Worm (Caenorhabditis elegans) whole organism, L1 larva: ENCODE measurements around the gene rgs-3.
A peak's percentile ranks its signal among the peaks of the same experiment; 100 is the strongest.

Source experiments
- C04F5.9 ChIP-seq: sonication (generic microtip); optimal IDR thresholded peaks from 2 replicates; lab custom pipeline; 2016; ENCODE audit warnings: missing genetic modification characterization, missing compliant biosample characterization
- C16A3.4 ChIP-seq: fragments of 150-350 bp; optimal IDR thresholded peaks from 2 replicates; lab custom pipeline; 2014; ENCODE audit warnings: missing biosample characterization, missing genetic modification characterization
- C34B4.2 ChIP-seq: sonication (generic microtip); optimal IDR thresholded peaks from 2 replicates; lab custom pipeline; 2017; ENCODE audit warnings: mild to moderate bottlenecking, missing genetic modification characterization, missing compliant biosample characterization
- F16B12.6 ChIP-seq: fragments of 150-350 bp; optimal IDR thresholded peaks from 2 replicates; lab custom pipeline; 2014; ENCODE audit warnings: missing biosample characterization, missing genetic modification characterization
- ceh-90 ChIP-seq: sonication (generic microtip); optimal IDR thresholded peaks from 2 replicates; lab custom pipeline; 2016; ENCODE audit warnings: missing genetic modification characterization, missing compliant biosample characterization
- ces-1 ChIP-seq: fragments of 150-350 bp; optimal IDR thresholded peaks from 2 replicates; lab custom pipeline; 2014; ENCODE audit warnings: missing biosample characterization, missing genetic modification reagents, missing genetic modification characterization
- dpl-1 ChIP-seq, 3 experiments: fragments of 150-350 bp in 2 of 3; sonication (generic microtip) in 1 of 3; optimal IDR thresholded peaks; 2 replicates each; lab custom pipeline; 2014 to 2017; ENCODE audit warnings: missing biosample characterization in 3 of 3, missing genetic modification characterization in 3 of 3, missing genetic modification reagents in 3 of 3
- dsc-1 ChIP-seq: sonication (generic microtip); optimal IDR thresholded peaks from 2 replicates; lab custom pipeline; 2016; ENCODE audit warnings: mild to moderate bottlenecking, missing genetic modification characterization, missing compliant biosample characterization
- efl-3 ChIP-seq: fragments of 200-800 bp; sonication (Bioruptor generic); optimal IDR thresholded peaks from 2 replicates; lab custom pipeline; 2018; ENCODE audit warnings: mild to moderate bottlenecking, missing genetic modification characterization, missing compliant biosample characterization
- egl-27 ChIP-seq, 2 experiments: fragments of 150-350 bp in 1 of 2; sonication (generic microtip); optimal IDR thresholded peaks; 3 replicates each; lab custom pipeline; 2017 to 2018; ENCODE audit warnings: missing biosample characterization in 2 of 2, missing genetic modification characterization in 2 of 2, missing genetic modification reagents in 2 of 2
- elt-2 ChIP-seq: sonication (generic microtip); optimal IDR thresholded peaks from 2 replicates; lab custom pipeline; 2016; ENCODE audit warnings: missing genetic modification characterization, mild to moderate bottlenecking, inconsistent platforms, missing compliant biosample characterization, missing genetic modification reagents
- elt-3 ChIP-seq, 6 experiments: fragments of 150-350 bp in 1 of 6; sonication (generic microtip); optimal IDR thresholded peaks; 2 replicates each; lab custom pipeline; 2017 to 2018; ENCODE audit warnings: missing biosample characterization in 6 of 6, missing genetic modification characterization in 6 of 6, inconsistent platforms in 1 of 6
- fkh-10 ChIP-seq: sonication (generic microtip); optimal IDR thresholded peaks from 2 replicates; lab custom pipeline; 2017; ENCODE audit warnings: missing biosample characterization, missing genetic modification reagents, missing genetic modification characterization
- fkh-4 ChIP-seq: sonication (generic microtip); optimal IDR thresholded peaks from 2 replicates; lab custom pipeline; 2016; ENCODE audit warnings: missing compliant biosample characterization, missing genetic modification characterization, borderline replicate concordance
- fkh-8 ChIP-seq: sonication (generic microtip); optimal IDR thresholded peaks from 2 replicates; lab custom pipeline; 2016; ENCODE audit warnings: mild to moderate bottlenecking, missing genetic modification characterization, missing compliant biosample characterization
- fos-1 ChIP-seq: fragments of 150-350 bp; optimal IDR thresholded peaks from 2 replicates; lab custom pipeline; 2014; ENCODE audit warnings: missing biosample characterization, missing genetic modification characterization
- hpl-2 ChIP-seq: fragments of 150-350 bp; optimal IDR thresholded peaks from 2 replicates; lab custom pipeline; 2014; ENCODE audit warnings: missing biosample characterization, missing genetic modification reagents, missing genetic modification characterization
- isw-1 ChIP-seq: fragments of 200-800 bp; sonication (Bioruptor generic); IDR thresholded peaks from 2 replicates; pipeline ENCODE4 v1.3.6; 2022; ENCODE audit warnings: missing genetic modification characterization, missing compliant biosample characterization
- lin-13 ChIP-seq: fragments of 150-350 bp; optimal IDR thresholded peaks from 2 replicates; lab custom pipeline; 2014; ENCODE audit warnings: missing biosample characterization, missing genetic modification reagents, missing genetic modification characterization
- lin-14 ChIP-seq: fragments of 200-800 bp; sonication (Bioruptor generic); optimal IDR thresholded peaks from 2 replicates; lab custom pipeline; 2018; ENCODE audit warnings: mild to moderate bottlenecking, missing genetic modification characterization, moderate library complexity, missing compliant biosample characterization
- lin-35 ChIP-seq, 2 experiments: fragments of 150-350 bp; optimal IDR thresholded peaks; 2 replicates each; lab custom pipeline; 2014; ENCODE audit warnings: missing biosample characterization in 2 of 2, missing genetic modification characterization in 2 of 2, missing genetic modification reagents in 2 of 2
- mef-2 ChIP-seq: fragments of 150-350 bp; optimal IDR thresholded peaks from 2 replicates; lab custom pipeline; 2014; ENCODE audit warnings: missing biosample characterization, missing genetic modification characterization
- nhr-12 ChIP-seq: sonication (generic microtip); optimal IDR thresholded peaks from 2 replicates; lab custom pipeline; 2017; ENCODE audit warnings: missing biosample characterization, missing genetic modification characterization
- nhr-20 ChIP-seq: sonication (generic microtip); optimal IDR thresholded peaks from 2 replicates; lab custom pipeline; 2016; ENCODE audit warnings: mild to moderate bottlenecking, missing genetic modification characterization, missing compliant biosample characterization
- nhr-47 ChIP-seq: sonication (generic microtip); optimal IDR thresholded peaks from 2 replicates; lab custom pipeline; 2016; ENCODE audit warnings: mild to moderate bottlenecking, missing genetic modification characterization, moderate library complexity, missing compliant biosample characterization
- nhr-84 ChIP-seq: sonication (generic microtip); optimal IDR thresholded peaks from 2 replicates; lab custom pipeline; 2017; ENCODE audit warnings: missing biosample characterization, missing genetic modification characterization
- pag-3 ChIP-seq: sonication (generic microtip); optimal IDR thresholded peaks from 2 replicates; lab custom pipeline; 2017; ENCODE audit warnings: missing genetic modification characterization, mild to moderate bottlenecking, missing compliant biosample characterization, antibody characterized with exemption, borderline replicate concordance; ENCODE audit not compliant: insufficient read depth
- rnt-1 ChIP-seq: sonication (generic microtip); optimal IDR thresholded peaks from 2 replicates; lab custom pipeline; 2016; ENCODE audit warnings: mild to moderate bottlenecking, missing genetic modification characterization, moderate library complexity, missing compliant biosample characterization
- sox-4 ChIP-seq: sonication (generic microtip); optimal IDR thresholded peaks from 2 replicates; lab custom pipeline; 2016; ENCODE audit warnings: missing genetic modification characterization, missing compliant biosample characterization
- sptf-1 ChIP-seq: fragments of 150-350 bp; optimal IDR thresholded peaks from 2 replicates; lab custom pipeline; 2014; ENCODE audit warnings: missing biosample characterization, missing genetic modification characterization
- tbx-2 ChIP-seq: sonication (generic microtip); optimal IDR thresholded peaks from 2 replicates; lab custom pipeline; 2016; ENCODE audit warnings: missing genetic modification characterization, missing compliant biosample characterization
- tlp-1 ChIP-seq: fragments of 150-350 bp; optimal IDR thresholded peaks from 2 replicates; lab custom pipeline; 2014; ENCODE audit warnings: missing biosample characterization, missing genetic modification characterization
- unc-30 ChIP-seq: sonication (generic microtip); optimal IDR thresholded peaks from 2 replicates; lab custom pipeline; 2017; ENCODE audit warnings: missing biosample characterization, missing genetic modification characterization
- unc-98 ChIP-seq: fragments of 200-800 bp; sonication (Bioruptor generic); IDR thresholded peaks from 2 replicates; pipeline ENCODE4 v1.3.6; 2022; ENCODE audit warnings: missing genetic modification characterization, missing compliant biosample characterization
- vab-15 ChIP-seq: sonication (generic microtip); optimal IDR thresholded peaks from 2 replicates; lab custom pipeline; 2017; ENCODE audit warnings: missing genotype, mild to moderate bottlenecking, missing genetic modification characterization, missing compliant biosample characterization
- xbp-1 ChIP-seq: sonication (generic microtip); optimal IDR thresholded peaks from 2 replicates; lab custom pipeline; 2016; ENCODE audit warnings: missing genetic modification characterization, missing compliant biosample characterization
- zag-1 ChIP-seq: fragments of 150-350 bp; optimal IDR thresholded peaks from 2 replicates; lab custom pipeline; 2014; ENCODE audit warnings: missing biosample characterization, missing genetic modification characterization
- ztf-4 ChIP-seq: fragments of 150-350 bp; optimal IDR thresholded peaks from 2 replicates; lab custom pipeline; 2014; ENCODE audit warnings: missing biosample characterization, missing genetic modification characterization

rgs-3 gene

DNA sequence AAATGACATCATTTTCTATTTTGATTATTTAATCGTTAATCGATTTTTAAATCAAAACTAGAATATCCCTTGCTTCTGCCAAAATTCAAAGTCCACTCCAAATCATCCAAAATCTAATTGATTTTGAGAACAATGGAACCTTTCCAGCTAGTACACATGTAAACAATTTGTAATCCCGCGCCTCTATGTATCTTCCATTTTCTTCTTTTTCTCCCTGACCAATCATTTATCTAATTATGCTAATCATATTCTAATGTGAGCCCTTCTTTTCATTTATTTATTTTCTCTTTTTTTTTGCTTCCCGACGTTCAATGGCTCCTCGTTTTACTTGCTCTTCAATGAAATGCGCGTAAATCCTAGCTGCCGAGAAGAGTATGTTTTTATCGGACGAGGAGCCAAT is 38.5 kb downstream of the rgs-3 start:
- TF ChIP-seq lin-14 (GFP tag; lab: Kevin White, UChicago) (peak; percentile 46), C16A3.4 (tag; lab: Kevin White, UChicago) (no peak), dpl-1 (GFP tag; optimal IDR thresholded peaks at IDR 0.05; lab: Kevin White, UChicago) (no peak), isw-1 (GFP tag; lab: Robert Waterston, UW) (no peak), pag-3 (no peak), xbp-1 (no peak), elt-3 (tag; optimal IDR thresholded peaks at IDR 0.05; lab: Kevin White, UChicago) (no peak), vab-15 (tag; lab: Kevin White, UChicago) (no peak), tlp-1 (tag; lab: Kevin White, UChicago) (no peak), dsc-1 (peak; percentile 63), C04F5.9 (tag; lab: Kevin White, UChicago) (no peak), F16B12.6 (tag; lab: Kevin White, UChicago) (no peak)

DNA sequence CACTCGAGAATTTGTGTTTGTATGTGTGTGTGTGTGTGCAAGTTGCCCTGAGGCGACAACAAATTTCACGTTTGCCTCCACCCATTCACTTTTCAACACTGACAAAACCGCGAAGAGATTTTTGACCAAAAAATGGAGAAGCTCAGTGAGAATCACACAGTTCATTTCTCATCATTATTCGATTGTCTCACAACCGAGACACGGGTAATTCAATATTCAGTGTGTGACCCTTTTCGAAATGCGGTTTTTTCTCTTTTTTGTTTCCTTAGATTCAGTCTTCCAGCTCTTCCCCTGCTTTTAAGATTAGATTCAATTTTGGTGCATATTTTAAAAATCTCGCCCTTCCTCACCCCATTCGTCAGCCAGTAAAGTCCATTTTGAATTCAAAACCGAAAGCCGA is 39.9 kb downstream of the rgs-3 start:
- TF ChIP-seq efl-3 (GFP tag; lab: Kevin White, UChicago): no peak
- TF ChIP-seq fos-1 (tag; lab: Kevin White, UChicago): no peak
- TF ChIP-seq unc-30: no peak
- TF ChIP-seq unc-98 (GFP tag; lab: Robert Waterston, UW): no peak
- TF ChIP-seq ceh-90: no peak
- no peak for TF ChIP-seq nhr-47 (tag; lab: Kevin White, UChicago)
- no peak for TF ChIP-seq F16B12.6 (tag; lab: Kevin White, UChicago)
- no peak for TF ChIP-seq nhr-84 (tag; lab: Kevin White, UChicago)
- TF ChIP-seq mef-2: no peak
- peak; percentile 42 for TF ChIP-seq fkh-10
- TF ChIP-seq lin-14 (GFP tag; lab: Kevin White, UChicago): peak; percentile 62
- no peak for TF ChIP-seq elt-3 (tag; optimal IDR thresholded peaks at IDR 0.05; lab: Kevin White, UChicago)

DNA sequence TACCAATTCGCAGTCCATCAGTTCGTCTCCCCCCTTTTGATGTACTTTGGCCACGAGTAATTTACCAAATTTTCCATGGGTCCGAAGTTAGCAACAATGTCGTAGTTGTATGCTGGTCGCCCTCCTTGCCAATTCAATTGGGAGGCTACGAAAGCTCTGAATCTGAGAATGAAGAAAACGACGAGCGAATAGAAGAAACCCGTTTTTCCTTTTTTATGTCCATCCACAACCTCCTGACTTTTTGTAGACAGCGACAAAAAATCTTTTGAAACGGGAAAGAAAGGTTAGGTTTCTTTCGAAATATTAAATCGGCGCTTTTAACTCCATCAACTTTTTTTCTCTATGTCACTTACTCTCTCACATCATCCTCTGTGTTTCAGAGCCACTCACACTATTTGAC is 42.9 kb downstream of the rgs-3 start:
- TF ChIP-seq efl-3 (GFP tag; lab: Kevin White, UChicago): no peak
- TF ChIP-seq F16B12.6 (tag; lab: Kevin White, UChicago): no peak
- TF ChIP-seq egl-27 (tag; optimal IDR thresholded peaks at IDR 0.05; lab: Kevin White, UChicago): no peak
- no peak for TF ChIP-seq nhr-20 (tag; lab: Kevin White, UChicago)
- TF ChIP-seq C34B4.2 (tag; lab: Kevin White, UChicago): no peak
- TF ChIP-seq lin-14 (GFP tag; lab: Kevin White, UChicago): peak; percentile 52
- no peak for TF ChIP-seq ztf-4 (tag; lab: Kevin White, UChicago)
- TF ChIP-seq fkh-10: peak; percentile 62
- no peak for TF ChIP-seq nhr-47 (tag; lab: Kevin White, UChicago)
- no peak for TF ChIP-seq ces-1 (GFP tag; lab: Kevin White, UChicago)
- no peak for TF ChIP-seq tbx-2 (tag; lab: Kevin White, UChicago)
- no peak for TF ChIP-seq fos-1 (tag; lab: Kevin White, UChicago)
- TF ChIP-seq unc-98 (GFP tag; lab: Robert Waterston, UW): no peak
- TF ChIP-seq fkh-8: no peak
- TF ChIP-seq zag-1: no peak
- no peak for TF ChIP-seq lin-13 (GFP tag; lab: Kevin White, UChicago)
- no peak for TF ChIP-seq fkh-4 (tag; lab: Kevin White, UChicago)
- no peak for TF ChIP-seq sptf-1 (tag; lab: Kevin White, UChicago)
- no peak for TF ChIP-seq elt-2 (tag; lab: Kevin White, UChicago)
- no peak for TF ChIP-seq nhr-12 (tag; lab: Kevin White, UChicago)
- TF ChIP-seq sox-4 (tag; lab: Kevin White, UChicago): no peak
- no peak for TF ChIP-seq hpl-2 (GFP tag; lab: Kevin White, UChicago)
- no peak for TF ChIP-seq lin-35 (GFP tag; optimal IDR thresholded peaks at IDR 0.05; lab: Kevin White, UChicago)
- TF ChIP-seq rnt-1 (tag; lab: Kevin White, UChicago): peak; percentile 16
